Worm (Caenorhabditis elegans) whole organism, young adult: Measurements from ENCODE around the gene gcy-12.

ENCODE experiments used
- F10E7.11 ChIP-seq: sonication (generic microtip); optimal IDR thresholded peaks from 2 replicates; lab custom pipeline; 2017; ENCODE audit warnings: mild to moderate bottlenecking, missing genetic modification characterization, moderate library complexity, missing compliant biosample characterization
- Y53G8AR.9 ChIP-seq: fragments of 200-800 bp; sonication (Bioruptor generic); conservative IDR thresholded peaks from 2 replicates; pipeline ENCODE4 v1.3.6; 2022; ENCODE audit warnings: missing genetic modification reagents, missing genetic modification characterization, missing compliant biosample characterization
- ceh-58 ChIP-seq: fragments of 200-800 bp; sonication (Bioruptor generic); IDR thresholded peaks from 2 replicates; pipeline ENCODE4 v1.3.6; 2022; ENCODE audit warnings: missing genetic modification characterization, missing compliant biosample characterization
- egrh-3 ChIP-seq: fragments of 200-800 bp; sonication (Bioruptor generic); IDR thresholded peaks from 2 replicates; pipeline ENCODE4 v1.3.6; 2022; ENCODE audit warnings: missing genetic modification reagents, missing genetic modification characterization, missing compliant biosample characterization
- lir-1 ChIP-seq: fragments of 200-800 bp; sonication (Bioruptor generic); conservative IDR thresholded peaks from 2 replicates; pipeline ENCODE4 v1.3.6; 2022; ENCODE audit warnings: missing genetic modification reagents, missing genetic modification characterization, missing compliant biosample characterization
- mel-28 ChIP-seq: sonication (generic microtip); optimal IDR thresholded peaks from 2 replicates; lab custom pipeline; 2016; ENCODE audit warnings: borderline replicate concordance, mild to moderate bottlenecking, missing genetic modification characterization, missing compliant biosample characterization
- nfya-2 ChIP-seq: fragments of 200-800 bp; sonication (Bioruptor generic); IDR thresholded peaks from 2 replicates; pipeline ENCODE4 v1.3.6; 2022; ENCODE audit warnings: missing genetic modification reagents, missing genetic modification characterization, missing compliant biosample characterization
- nhr-179 ChIP-seq: sonication (generic microtip); optimal IDR thresholded peaks from 2 replicates; lab custom pipeline; 2016; ENCODE audit warnings: mild to moderate bottlenecking, missing genetic modification characterization, missing compliant biosample characterization
- sea-2 ChIP-seq: fragments of 200-800 bp; sonication (Bioruptor generic); IDR thresholded peaks from 2 replicates; pipeline ENCODE4 v1.3.6; 2022; ENCODE audit warnings: missing genetic modification characterization, missing compliant biosample characterization
- snpc-4 ChIP-seq, 5 experiments: fragments of 150-350 bp in 1 of 5; sonication (generic microtip) in 4 of 5; optimal IDR thresholded peaks; 2 replicates each; lab custom pipeline; 2014 to 2018; ENCODE audit warnings: missing genetic modification characterization in 5 of 5, missing biosample characterization in 3 of 5, antibody characterized with exemption in 2 of 5, mild to moderate bottlenecking in 2 of 5, missing compliant biosample characterization in 2 of 5, missing genotype in 2 of 5, moderate library complexity in 2 of 5, missing genetic modification reagents in 1 of 5
- sptf-2 ChIP-seq: fragments of 200-800 bp; sonication (Bioruptor generic); optimal IDR thresholded peaks from 2 replicates; lab custom pipeline; 2018; ENCODE audit warnings: mild to moderate bottlenecking, missing genetic modification characterization, missing compliant biosample characterization
- unc-62 ChIP-seq: fragments of 150-350 bp; optimal IDR thresholded peaks from 2 replicates; lab custom pipeline; 2014; ENCODE audit warnings: missing biosample characterization, missing genetic modification reagents, missing genetic modification characterization
- xnd-1 ChIP-seq: sonication (generic microtip); optimal IDR thresholded peaks from 2 replicates; lab custom pipeline; 2016; ENCODE audit warnings: missing genotype, missing genetic modification reagents, missing genetic modification characterization, missing compliant biosample characterization
- ztf-25 ChIP-seq: fragments of 200-800 bp; sonication (Bioruptor generic); IDR thresholded peaks from 2 replicates; pipeline ENCODE4 v1.3.6; 2022; ENCODE audit warnings: missing genetic modification reagents, missing genetic modification characterization, missing compliant biosample characterization

DNA sequence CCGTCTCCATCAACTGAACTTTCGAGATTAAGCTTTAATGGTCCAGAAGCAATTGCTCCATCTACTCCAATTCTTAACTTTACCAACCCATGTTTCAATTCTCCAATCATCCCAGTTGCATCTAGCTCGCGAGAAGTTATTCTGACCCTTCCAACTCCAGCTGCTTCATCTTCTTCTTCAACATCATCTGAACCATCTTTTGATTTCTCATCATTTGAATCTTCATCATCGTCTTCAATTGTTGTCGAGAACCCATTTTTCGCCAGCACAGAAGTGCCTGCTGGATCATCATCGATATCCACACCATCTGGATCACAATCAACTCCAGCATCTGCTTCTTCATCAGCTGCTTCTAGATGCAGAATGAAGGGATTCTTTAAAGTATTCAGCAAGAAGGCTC, 27.7 kb downstream of the gcy-12 start:
- TF ChIP-seq xnd-1 (tag; lab: Kevin White, UChicago) (no peak), lir-1 (GFP tag; lab: Robert Waterston, UW) (no peak), nhr-179 (tag; lab: Kevin White, UChicago) (no peak), ztf-25 (GFP tag; lab: Robert Waterston, UW) (no peak), sea-2 (GFP tag; lab: Robert Waterston, UW) (no peak), ceh-58 (GFP tag; lab: Robert Waterston, UW) (no peak), nfya-2 (no peak), egrh-3 (GFP tag; lab: Robert Waterston, UW) (no peak), Y53G8AR.9 (GFP tag; lab: Robert Waterston, UW) (no peak), F10E7.11 (tag; lab: Kevin White, UChicago) (no peak), mel-28 (tag; lab: Kevin White, UChicago) (no peak), unc-62 (no peak), sptf-2 (GFP tag; lab: Kevin White, UChicago) (no peak), snpc-4 (GFP tag; optimal IDR thresholded peaks at IDR 0.05; lab: Kevin White, UChicago) (no peak), snpc-4 (tag; optimal IDR thresholded peaks at IDR 0.05; lab: Kevin White, UChicago) (no peak)
